Fruit fly (Drosophila melanogaster) whole organism, adult: ENCODE results near the gene Lsp1gamma.

Source experiments
- CG11617 ChIP-seq: fragments of 200-800 bp; sonication (Bioruptor generic); optimal IDR thresholded peaks from 2 replicates; lab custom pipeline; 2017; ENCODE audit warnings: mild to moderate bottlenecking, missing biosample characterization, missing genetic modification reagents, missing genetic modification characterization
- CG12768 ChIP-seq: fragments of 200-800 bp; sonication (Bioruptor generic); optimal IDR thresholded peaks from 2 replicates; lab custom pipeline; 2017; ENCODE audit warnings: missing biosample characterization, missing genetic modification characterization, mild to moderate bottlenecking, moderate library complexity, missing genetic modification reagents
- CG14711 ChIP-seq: fragments of 200-800 bp; sonication (Bioruptor generic); optimal IDR thresholded peaks from 2 replicates; lab custom pipeline; 2018; ENCODE audit warnings: missing biosample characterization, mild to moderate bottlenecking, missing genetic modification characterization, moderate library complexity
- CG1620 ChIP-seq: fragments of 200-800 bp; sonication (Bioruptor generic); optimal IDR thresholded peaks from 2 replicates; lab custom pipeline; 2016; ENCODE audit warnings: missing biosample characterization, missing genetic modification characterization
- CG33017 ChIP-seq: fragments of 200-800 bp; sonication (Bioruptor generic); optimal IDR thresholded peaks from 2 replicates; lab custom pipeline; 2018; ENCODE audit warnings: missing biosample characterization, mild to moderate bottlenecking, missing genetic modification characterization, moderate library complexity
- CG5204 ChIP-seq: fragments of 200-800 bp; sonication (Bioruptor generic); optimal IDR thresholded peaks from 2 replicates; lab custom pipeline; 2016; ENCODE audit warnings: missing biosample characterization, missing genetic modification characterization
- CG7045 ChIP-seq: fragments of 200-800 bp; sonication (Bioruptor generic); optimal IDR thresholded peaks from 2 replicates; lab custom pipeline; 2017; ENCODE audit warnings: missing biosample characterization, mild to moderate bottlenecking, missing genetic modification characterization
- CG7101 ChIP-seq: fragments of 200-800 bp; sonication (Bioruptor generic); optimal IDR thresholded peaks from 2 replicates; lab custom pipeline; 2018; ENCODE audit warnings: missing biosample characterization, mild to moderate bottlenecking, missing genetic modification characterization, moderate library complexity
- Clk ChIP-seq: fragments of 200-800 bp; sonication (Bioruptor generic); optimal IDR thresholded peaks from 2 replicates; lab custom pipeline; 2017; ENCODE audit warnings: missing biosample characterization, missing genetic modification characterization
- Crg-1 ChIP-seq: fragments of 200-800 bp; sonication (Bioruptor generic); optimal IDR thresholded peaks from 2 replicates; lab custom pipeline; 2016; ENCODE audit warnings: missing biosample characterization, missing genetic modification characterization
- Hr96 ChIP-seq: fragments of 200-800 bp; sonication (Bioruptor generic); optimal IDR thresholded peaks from 2 replicates; lab custom pipeline; 2016; ENCODE audit warnings: missing biosample characterization, missing genetic modification characterization
- Mnt ChIP-seq: fragments of 200-800 bp; sonication (Bioruptor generic); optimal IDR thresholded peaks from 2 replicates; lab custom pipeline; 2016; ENCODE audit warnings: missing biosample characterization, mild to moderate bottlenecking, missing genetic modification characterization
- bab1 ChIP-seq: fragments of 200-800 bp; sonication (Bioruptor generic); optimal IDR thresholded peaks from 3 replicates; lab custom pipeline; 2019; ENCODE audit warnings: missing biosample characterization, mild to moderate bottlenecking, missing genetic modification characterization, moderate library complexity
- cic ChIP-seq: fragments of 200-800 bp; sonication (Bioruptor generic); optimal IDR thresholded peaks from 2 replicates; lab custom pipeline; 2017; ENCODE audit warnings: missing biosample characterization, mild to moderate bottlenecking, missing genetic modification characterization, moderate library complexity
- cnc ChIP-seq, 2 experiments: fragments of >200 bp; optimal IDR thresholded peaks; 2 replicates each; lab custom pipeline; 2017
- kay ChIP-seq: fragments of 200-800 bp; sonication (Bioruptor generic); peaks from one replicate; lab custom pipeline; 2016; ENCODE audit warnings: missing biosample characterization, missing genetic modification characterization, borderline replicate concordance
- ovo ChIP-seq: fragments of 200-800 bp; sonication (Bioruptor generic); optimal IDR thresholded peaks from 2 replicates; lab custom pipeline; 2016; ENCODE audit warnings: missing biosample characterization, missing genetic modification characterization
- pad ChIP-seq: fragments of 200-800 bp; sonication (Bioruptor generic); optimal IDR thresholded peaks from 3 replicates; lab custom pipeline; 2017; ENCODE audit warnings: missing biosample characterization, missing genetic modification characterization, mild to moderate bottlenecking, moderate library complexity, missing genetic modification reagents
- tj ChIP-seq: fragments of 200-800 bp; sonication (Bioruptor generic); optimal IDR thresholded peaks from 3 replicates; lab custom pipeline; 2017; ENCODE audit warnings: missing biosample characterization, mild to moderate bottlenecking, missing genetic modification characterization, moderate library complexity
- toe ChIP-seq: fragments of 200-800 bp; sonication (Bioruptor generic); optimal IDR thresholded peaks from 2 replicates; lab custom pipeline; 2016; ENCODE audit warnings: missing biosample characterization, missing genetic modification characterization

The Lsp1gamma gene

dm6 chr3L:93562-93961 lies 27.3 kb downstream of the Lsp1gamma start:
- TF ChIP-seq CG1620 (no peak), pad (no peak), kay (GFP tag; lab: Kevin White, UChicago) (no peak), tj (GFP tag; lab: Kevin White, UChicago) (peak; percentile 99), cic (GFP tag; lab: Kevin White, UChicago) (no peak)

DNA sequence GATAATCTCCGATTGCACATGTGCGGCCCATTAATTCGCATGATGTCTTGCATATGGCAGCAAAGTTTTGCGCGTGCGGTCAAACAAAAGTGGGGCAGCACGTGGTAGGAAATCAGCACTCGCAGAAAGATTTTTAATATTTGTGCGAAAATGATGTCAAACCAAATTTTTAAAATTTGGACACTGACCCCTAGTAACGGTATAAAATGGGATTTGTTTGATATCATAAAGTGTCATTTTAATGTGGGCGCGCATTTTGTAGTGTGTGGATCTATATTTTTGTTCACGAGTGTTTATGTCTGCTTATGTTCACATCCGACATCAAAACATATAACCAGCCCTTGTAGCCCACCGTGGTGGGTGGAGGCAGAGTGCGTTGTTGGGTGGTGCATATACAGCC lies 27.8 kb downstream of the Lsp1gamma start:
- TF ChIP-seq cnc (optimal IDR thresholded peaks at IDR 0.05; lab: Kevin White, UChicago) (no peak), bab1 (GFP tag; lab: Kevin White, UChicago) (peak; percentile 77), CG14711 (peak; percentile 40), CG11617 (GFP tag; lab: Kevin White, UChicago) (no peak)

DNA sequence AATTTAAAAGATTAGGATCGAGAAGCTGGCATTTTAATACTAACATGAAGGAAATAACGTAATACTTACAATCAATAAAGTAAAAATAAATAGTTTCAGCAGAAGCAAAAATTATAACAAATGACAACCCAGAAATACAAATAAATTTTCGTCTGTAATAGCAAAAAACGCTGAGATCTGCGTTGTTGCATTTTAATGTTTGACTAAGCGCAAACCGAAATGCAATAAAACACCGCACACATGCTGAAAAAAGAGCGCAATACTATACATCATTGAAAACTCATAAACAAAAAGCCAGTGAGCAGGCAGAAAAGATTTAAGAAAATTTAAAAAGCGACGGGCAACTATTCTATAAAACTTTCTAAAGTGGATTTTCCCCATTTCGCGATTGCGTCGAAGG lies 28.6 kb downstream of the Lsp1gamma start:
- peak; percentile 48 for TF ChIP-seq kay (GFP tag; lab: Kevin White, UChicago)
- peak; percentile 8 for TF ChIP-seq CG14711
- TF ChIP-seq tj (GFP tag; lab: Kevin White, UChicago): peak; percentile 95
- no peak for TF ChIP-seq CG33017 (tag; lab: Kevin White, UChicago)

DNA sequence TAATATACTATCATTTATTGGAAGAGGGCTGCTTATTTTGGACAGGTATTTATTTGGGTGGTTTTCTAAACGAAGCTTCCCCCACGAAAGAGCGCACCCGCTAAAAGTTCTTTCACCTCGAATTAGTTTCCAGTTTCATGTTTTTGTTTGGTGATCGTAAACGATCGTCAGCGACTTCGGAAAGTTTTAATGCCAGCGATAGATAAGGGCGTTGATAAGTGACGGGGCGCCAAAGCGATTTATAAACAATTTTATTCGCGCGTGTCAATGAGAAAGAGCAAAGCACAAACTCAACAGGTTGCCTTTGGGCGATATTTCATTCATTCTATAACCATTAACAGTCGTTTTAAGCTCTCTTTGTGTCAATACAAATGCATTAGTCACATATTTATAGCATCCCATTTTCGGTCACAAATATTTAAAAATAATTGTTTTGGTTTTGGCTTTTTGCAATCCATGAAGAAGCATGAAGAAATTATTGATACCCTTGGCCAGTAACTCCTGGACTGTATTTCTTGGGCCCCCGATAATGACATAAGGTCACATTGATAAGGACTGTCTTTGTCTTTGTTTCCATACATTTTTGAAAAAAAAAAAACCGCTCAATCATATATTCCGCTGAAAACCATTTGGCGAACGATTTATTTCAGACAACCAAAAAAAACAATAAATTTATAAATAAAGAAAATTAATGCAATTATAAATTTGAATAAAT lies 29.4 kb downstream of the Lsp1gamma start:
- peak; percentile 45 for TF ChIP-seq cic (GFP tag; lab: Kevin White, UChicago)
- TF ChIP-seq Hr96 (GFP tag; lab: Kevin White, UChicago): no peak
- peak; percentile 10 for TF ChIP-seq Crg-1 (GFP tag; lab: Kevin White, UChicago)
- TF ChIP-seq CG5204: no peak

DNA sequence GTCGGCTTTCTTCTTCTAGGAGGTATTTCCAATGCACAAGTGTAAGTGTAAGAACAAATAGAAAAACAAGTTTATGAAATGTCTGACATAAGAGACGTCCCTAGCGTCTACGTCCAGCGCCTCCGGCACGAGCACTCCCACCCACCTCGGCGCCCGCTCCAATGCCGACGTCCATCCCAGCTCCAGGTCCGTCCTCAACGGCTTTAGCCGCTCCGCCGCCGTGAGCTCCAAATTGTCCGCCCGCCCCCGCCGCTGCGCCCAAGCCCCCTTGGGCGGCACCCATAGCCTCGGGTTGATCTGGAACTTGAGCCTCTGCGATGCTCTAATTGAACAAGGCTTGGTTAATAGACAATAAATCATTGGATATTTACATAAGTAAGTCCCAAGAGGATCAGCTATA lies 31.6 kb downstream of the Lsp1gamma start:
- TF ChIP-seq tj (GFP tag; lab: Kevin White, UChicago) (no peak), toe (GFP tag; lab: Kevin White, UChicago) (no peak), CG14711 (no peak), Hr96 (GFP tag; lab: Kevin White, UChicago) (no peak), CG7101 (tag; lab: Kevin White, UChicago) (no peak), CG33017 (tag; lab: Kevin White, UChicago) (no peak), CG7045 (GFP tag; lab: Kevin White, UChicago) (no peak), cnc (optimal IDR thresholded peaks at IDR 0.05; lab: Kevin White, UChicago) (no peak), kay (GFP tag; lab: Kevin White, UChicago) (no peak), ovo (GFP tag; lab: Kevin White, UChicago) (no peak), bab1 (GFP tag; lab: Kevin White, UChicago) (no peak), cic (GFP tag; lab: Kevin White, UChicago) (no peak), Mnt (GFP tag; lab: Kevin White, UChicago) (no peak), CG11617 (GFP tag; lab: Kevin White, UChicago) (no peak), Crg-1 (GFP tag; lab: Kevin White, UChicago) (no peak), CG5204 (no peak), pad (no peak)

- no peak for TF ChIP-seq CG14711
- no peak for TF ChIP-seq pad
- TF ChIP-seq CG12768 (GFP tag; lab: Kevin White, UChicago): no peak
- no peak for TF ChIP-seq Mnt (GFP tag; lab: Kevin White, UChicago)
- no peak for TF ChIP-seq cnc (optimal IDR thresholded peaks at IDR 0.05; lab: Kevin White, UChicago)
- TF ChIP-seq toe (GFP tag; lab: Kevin White, UChicago): no peak
- TF ChIP-seq CG7101 (tag; lab: Kevin White, UChicago): no peak
- TF ChIP-seq Hr96 (GFP tag; lab: Kevin White, UChicago): no peak
- TF ChIP-seq ovo (GFP tag; lab: Kevin White, UChicago): no peak
- TF ChIP-seq CG7045 (GFP tag; lab: Kevin White, UChicago): no peak
- TF ChIP-seq Clk: no peak
- no peak for TF ChIP-seq tj (GFP tag; lab: Kevin White, UChicago)
- no peak for TF ChIP-seq CG1620
- TF ChIP-seq kay (GFP tag; lab: Kevin White, UChicago): no peak
These were observed 32.0 kb downstream of the Lsp1gamma start, which contains the start of gene CG12483 for dm6 chr3L:98275-98674. TSS of gene CG12483 (minus strand) at chr3L:98375.

dm6 chr3L:104076-104475 lies 37.8 kb downstream of the Lsp1gamma start:
- TF ChIP-seq kay (GFP tag; lab: Kevin White, UChicago) (peak; percentile 88), Hr96 (GFP tag; lab: Kevin White, UChicago) (no peak)

DNA sequence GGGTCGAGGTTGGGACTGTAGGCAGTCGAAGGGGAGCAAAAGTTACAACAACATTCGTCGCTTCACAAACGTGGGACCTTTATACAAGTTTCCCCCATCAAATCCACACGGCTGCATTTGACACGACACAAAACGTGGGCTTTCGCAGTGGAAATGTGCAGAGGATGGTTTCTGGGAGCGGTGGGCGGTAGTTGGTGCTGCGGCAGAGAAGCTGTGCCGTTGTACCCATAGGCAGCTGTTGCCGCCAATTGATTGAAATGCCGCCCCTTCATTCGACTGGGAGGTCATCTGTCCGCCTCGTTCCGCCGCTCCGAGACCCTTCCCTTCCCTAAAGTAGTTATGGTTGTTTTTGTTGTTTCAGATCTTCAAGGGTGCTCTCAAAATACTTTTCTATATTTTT lies 42.8 kb downstream of the Lsp1gamma start:
- TF ChIP-seq pad (no peak), Clk (no peak), Hr96 (GFP tag; lab: Kevin White, UChicago) (no peak), CG1620 (no peak), bab1 (GFP tag; lab: Kevin White, UChicago) (no peak), CG5204 (no peak), CG33017 (tag; lab: Kevin White, UChicago) (no peak), tj (GFP tag; lab: Kevin White, UChicago) (no peak), toe (GFP tag; lab: Kevin White, UChicago) (no peak), CG14711 (no peak), CG11617 (GFP tag; lab: Kevin White, UChicago) (no peak), cnc (optimal IDR thresholded peaks at IDR 0.05; lab: Kevin White, UChicago) (no peak), kay (GFP tag; lab: Kevin White, UChicago) (no peak)
